Worm (Caenorhabditis elegans) whole organism, early embryonic: Measurements from ENCODE around the gene F10D2.8.

ENCODE experiments used
- ama-1 ChIP-seq: fragments of 150-350 bp; optimal IDR thresholded peaks from 2 replicates; lab custom pipeline; 2014
- ceh-13 ChIP-seq: fragments of 200-800 bp; sonication (Bioruptor generic); optimal IDR thresholded peaks from 2 replicates; lab custom pipeline; 2018; ENCODE audit warnings: mild to moderate bottlenecking, missing genetic modification characterization, missing compliant biosample characterization
- ets-7 ChIP-seq: sonication (generic microtip); optimal IDR thresholded peaks from 2 replicates; lab custom pipeline; 2016; ENCODE audit warnings: missing genotype, missing genetic modification characterization, missing compliant biosample characterization
- hmbx-1 ChIP-seq: sonication (generic microtip); optimal IDR thresholded peaks from 2 replicates; lab custom pipeline; 2016; ENCODE audit warnings: mild to moderate bottlenecking, missing genetic modification characterization, missing compliant biosample characterization
- sea-1 ChIP-seq: fragments of 200-800 bp; sonication (Bioruptor generic); conservative IDR thresholded peaks from 2 replicates; pipeline ENCODE4 v1.3.6; 2022; ENCODE audit warnings: missing genetic modification characterization, missing compliant biosample characterization
- tbx-37 ChIP-seq: fragments of 200-800 bp; sonication (Bioruptor generic); conservative IDR thresholded peaks from 2 replicates; pipeline ENCODE4 v1.3.6; 2022; ENCODE audit warnings: missing genetic modification reagents, missing genetic modification characterization, missing compliant biosample characterization
- tra-4 ChIP-seq: sonication (generic microtip); optimal IDR thresholded peaks from 2 replicates; lab custom pipeline; 2017; ENCODE audit warnings: missing genetic modification characterization, missing compliant biosample characterization

DNA sequence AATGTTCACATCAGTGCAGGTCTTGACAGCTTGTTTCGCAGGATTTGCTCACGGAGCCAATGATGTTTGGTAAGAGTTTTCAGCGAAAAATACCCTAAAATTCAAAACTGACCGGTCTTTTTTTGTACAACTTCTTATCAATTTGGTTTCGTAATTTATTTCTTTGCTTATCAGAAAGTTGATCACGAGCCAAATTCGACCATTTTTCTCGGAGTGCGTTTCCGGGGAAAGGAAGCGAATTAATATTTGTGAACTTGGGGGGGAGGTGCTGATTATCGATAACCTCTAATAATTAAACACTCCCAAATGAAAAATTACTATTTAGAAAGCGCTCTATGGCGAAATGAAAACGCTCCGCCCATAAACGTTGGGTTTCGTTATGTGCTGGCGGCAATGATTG lies 36.1 kb upstream of the F10D2.8 start:
- no peak for TF ChIP-seq ceh-13
- TF ChIP-seq ama-1 (lab: Kevin White, UChicago) = no peak
- no peak for TF ChIP-seq tra-4 (tag; lab: Kevin White, UChicago)
- TF ChIP-seq sea-1 = no peak
- no peak for TF ChIP-seq tbx-37 (GFP tag; lab: Robert Waterston, UW)
- TF ChIP-seq ets-7 (tag; lab: Kevin White, UChicago) = no peak
- no peak for TF ChIP-seq hmbx-1 (tag; lab: Kevin White, UChicago)
